Fruit fly (Drosophila melanogaster) Kc167 (cell line): ENCODE measurements around the gene CG46316.

Source experiments
- Myc ChIP-seq: fragments of >200 bp; optimal IDR thresholded peaks from 2 replicates; lab custom pipeline; 2017; ENCODE audit warnings: missing external identifiers
- Sin3A ChIP-seq: fragments of >200 bp; optimal IDR thresholded peaks from 2 replicates; lab custom pipeline; 2018; ENCODE audit warnings: missing external identifiers
- h ChIP-seq: fragments of >200 bp; optimal IDR thresholded peaks from 3 replicates; lab custom pipeline; 2018; ENCODE audit warnings: missing external identifiers
- psq ChIP-seq: fragments of >200 bp; optimal IDR thresholded peaks from 2 replicates; lab custom pipeline; 2017; ENCODE audit warnings: missing external identifiers
- ttk ChIP-seq: sonication (Bioruptor generic); optimal IDR thresholded peaks from 2 replicates; lab custom pipeline; 2017; ENCODE audit warnings: missing external identifiers

- TF ChIP-seq psq (no peak), Myc (lab: Kevin White, UChicago) (no peak), Sin3A (lab: Kevin White, UChicago) (no peak), ttk (lab: Kevin White, UChicago) (no peak), h (lab: Kevin White, UChicago) (no peak)
Observed at dm6 chr3R:24719314-24720290, 7.0 kb downstream of the CG46316 start, which contains the start of the genes CG13630 and tok.
